Fruit fly (Drosophila melanogaster) whole organism, embryonic: ENCODE results near the gene CG11409.
A peak's percentile ranks its signal among the peaks of the same experiment; 100 is the strongest.

Source experiments
- Atf6 ChIP-seq: fragments of 200-800 bp; sonication (Bioruptor generic); IDR thresholded peaks from 2 replicates; pipeline ENCODE4 v1.3.6; 2022; ENCODE audit warnings: missing biosample characterization, missing genetic modification characterization
- CG11247 ChIP-seq: fragments of 200-800 bp; sonication (Bioruptor generic); IDR thresholded peaks from 2 replicates; pipeline ENCODE4 v1.3.6; 2022; ENCODE audit warnings: missing biosample characterization, missing genetic modification characterization
- CG11504 ChIP-seq: fragments of 200-800 bp; sonication (Bioruptor generic); optimal IDR thresholded peaks from 3 replicates; lab custom pipeline; 2019; ENCODE audit warnings: missing biosample characterization, mild to moderate bottlenecking, missing genetic modification characterization, moderate library complexity
- CG12942 ChIP-seq: fragments of 200-800 bp; sonication (Bioruptor generic); optimal IDR thresholded peaks from 3 replicates; lab custom pipeline; 2016; ENCODE audit warnings: missing biosample characterization, missing genetic modification characterization
- CG16863 ChIP-seq: fragments of 200-800 bp; sonication (Bioruptor generic); optimal IDR thresholded peaks from 3 replicates; lab custom pipeline; 2016; ENCODE audit warnings: missing biosample characterization, missing genetic modification characterization
- CG1832 ChIP-seq: fragments of 200-800 bp; sonication (Bioruptor generic); optimal IDR thresholded peaks from 2 replicates; lab custom pipeline; 2017; ENCODE audit warnings: missing biosample characterization, mild to moderate bottlenecking, missing genetic modification characterization, inconsistent platforms
- CG18476 ChIP-seq: fragments of 200-800 bp; sonication (Bioruptor generic); optimal IDR thresholded peaks from 2 replicates; lab custom pipeline; 2016; ENCODE audit warnings: missing biosample characterization, mild to moderate bottlenecking, missing genetic modification characterization
- CG33213 ChIP-seq: fragments of 200-800 bp; sonication (Bioruptor generic); optimal IDR thresholded peaks from 3 replicates; lab custom pipeline; 2016; ENCODE audit warnings: missing biosample characterization, missing genetic modification characterization
- CG33557 ChIP-seq: fragments of 200-800 bp; sonication (Bioruptor generic); optimal IDR thresholded peaks from 2 replicates; lab custom pipeline; 2019; ENCODE audit warnings: missing biosample characterization, mild to moderate bottlenecking, missing genetic modification characterization, moderate library complexity
- CG4360 ChIP-seq: fragments of 200-800 bp; sonication (Bioruptor generic); IDR thresholded peaks from 2 replicates; pipeline ENCODE4 v1.3.6; 2022; ENCODE audit warnings: missing biosample characterization, missing genetic modification characterization
- CG7357 ChIP-seq: fragments of 200-800 bp; sonication (Bioruptor generic); IDR thresholded peaks from 3 replicates; pipeline ENCODE4 v1.3.6; 2022; ENCODE audit warnings: missing biosample characterization, missing genetic modification characterization
- CG7839 ChIP-seq: fragments of 200-800 bp; sonication (Bioruptor generic); optimal IDR thresholded peaks from 3 replicates; lab custom pipeline; 2018; ENCODE audit warnings: missing biosample characterization, mild to moderate bottlenecking, missing genetic modification characterization, moderate library complexity
- CG8924 ChIP-seq: fragments of 200-800 bp; optimal IDR thresholded peaks from 3 replicates; lab custom pipeline; 2019; ENCODE audit warnings: missing biosample characterization, mild to moderate bottlenecking, missing genetic modification characterization, moderate library complexity
- CrebB ChIP-seq: fragments of 200-800 bp; sonication (Bioruptor generic); optimal IDR thresholded peaks from 3 replicates; lab custom pipeline; 2018; ENCODE audit warnings: missing biosample characterization, mild to moderate bottlenecking, missing genetic modification characterization
- Dp ChIP-seq: fragments of 200-800 bp; sonication (Bioruptor generic); optimal IDR thresholded peaks from 2 replicates; lab custom pipeline; 2018; ENCODE audit warnings: missing biosample characterization, mild to moderate bottlenecking, missing genetic modification characterization, moderate library complexity
- E2f1 ChIP-seq: fragments of 200-800 bp; sonication (Bioruptor generic); IDR thresholded peaks from 2 replicates; pipeline ENCODE4 v1.3.6; 2022; ENCODE audit warnings: missing biosample characterization, missing genetic modification characterization
- Jarid2 ChIP-seq: fragments of 200-800 bp; sonication (Bioruptor generic); optimal IDR thresholded peaks from 3 replicates; lab custom pipeline; 2017; ENCODE audit warnings: mild to moderate bottlenecking, missing biosample characterization, missing genetic modification reagents, missing genetic modification characterization
- MBD-R2 ChIP-seq: fragments of 200-800 bp; sonication (Bioruptor generic); IDR thresholded peaks from 2 replicates; pipeline ENCODE4 v1.3.6; 2022; ENCODE audit warnings: missing biosample characterization, missing genetic modification characterization
- Myb ChIP-seq: fragments of 200-800 bp; sonication (Bioruptor generic); optimal IDR thresholded peaks from 2 replicates; lab custom pipeline; 2016; ENCODE audit warnings: missing biosample characterization, missing genetic modification characterization
- Nf-YA ChIP-seq: fragments of 200-800 bp; sonication (Bioruptor generic); IDR thresholded peaks from 2 replicates; pipeline ENCODE4 v1.3.6; 2022; ENCODE audit warnings: missing biosample characterization, missing genetic modification characterization
- Nf-YB ChIP-seq: fragments of 200-800 bp; sonication (Bioruptor generic); optimal IDR thresholded peaks from 3 replicates; lab custom pipeline; 2019; ENCODE audit warnings: missing biosample characterization, mild to moderate bottlenecking, missing genetic modification characterization, moderate library complexity
- Six4 ChIP-seq: fragments of 200-800 bp; sonication (Bioruptor generic); optimal IDR thresholded peaks from 2 replicates; lab custom pipeline; 2016; ENCODE audit warnings: missing biosample characterization, missing genetic modification characterization
- Sry-δ ChIP-seq: fragments of 200-800 bp; sonication (Bioruptor generic); optimal IDR thresholded peaks from 2 replicates; lab custom pipeline; 2016; ENCODE audit warnings: missing biosample characterization, missing genetic modification characterization
- Trl ChIP-seq, 3 experiments: fragments of >200 bp in 2 of 3; fragments of 200-800 bp in 1 of 3; sonication (Bioruptor generic) in 1 of 3; optimal IDR thresholded peaks; 2 replicates in 1 of 3; 3 replicates in 2 of 3; lab custom pipeline; 2016 to 2017; ENCODE audit warnings: missing biosample characterization in 1 of 3, missing genetic modification characterization in 1 of 3
- cg ChIP-seq: fragments of 200-800 bp; sonication (Bioruptor generic); optimal IDR thresholded peaks from 3 replicates; lab custom pipeline; 2019; ENCODE audit warnings: missing biosample characterization, mild to moderate bottlenecking, missing genetic modification characterization, moderate library complexity
- danr ChIP-seq: fragments of 200-800 bp; sonication (Bioruptor generic); IDR thresholded peaks from 2 replicates; pipeline ENCODE4 v1.3.6; 2022; ENCODE audit warnings: missing biosample characterization, missing genetic modification characterization
- grn ChIP-seq: fragments of 200-800 bp; sonication (Bioruptor generic); optimal IDR thresholded peaks from 3 replicates; lab custom pipeline; 2017; ENCODE audit warnings: missing biosample characterization, missing genetic modification characterization
- gsb-n ChIP-seq: fragments of 200-800 bp; sonication (Bioruptor generic); optimal IDR thresholded peaks from 3 replicates; lab custom pipeline; 2018; ENCODE audit warnings: missing biosample characterization, mild to moderate bottlenecking, missing genetic modification characterization
- hkb ChIP-seq, 2 experiments: fragments of 200-800 bp in 1 of 2; fragments of >200 bp in 1 of 2; sonication (Bioruptor generic) in 1 of 2; IDR thresholded peaks in 1 of 2; optimal IDR thresholded peaks in 1 of 2; 2 replicates each; pipeline versions ENCODE4 v1.3.6 to Lab custom; 2017 to 2022; ENCODE audit warnings: missing biosample characterization in 1 of 2, missing genetic modification characterization in 1 of 2
- jigr1 ChIP-seq: fragments of 200-800 bp; sonication (Bioruptor generic); IDR thresholded peaks from 3 replicates; pipeline ENCODE4 v1.3.6; 2022; ENCODE audit warnings: missing biosample characterization, missing genetic modification characterization
- lab ChIP-seq: fragments of 200-800 bp; sonication (Bioruptor generic); optimal IDR thresholded peaks from 3 replicates; lab custom pipeline; 2017; ENCODE audit warnings: missing biosample characterization, missing genetic modification characterization, mild to moderate bottlenecking, moderate library complexity, missing genetic modification reagents
- lbe ChIP-seq: fragments of 200-800 bp; sonication (Bioruptor generic); optimal IDR thresholded peaks from 2 replicates; lab custom pipeline; 2016; ENCODE audit warnings: missing biosample characterization, mild to moderate bottlenecking, missing genetic modification characterization
- nmo ChIP-seq: fragments of 200-800 bp; sonication (Bioruptor generic); optimal IDR thresholded peaks from 2 replicates; lab custom pipeline; 2018; ENCODE audit warnings: missing biosample characterization, mild to moderate bottlenecking, missing genetic modification characterization, moderate library complexity
- onecut ChIP-seq: fragments of 200-800 bp; sonication (Bioruptor generic); IDR thresholded peaks from 2 replicates; pipeline ENCODE4 v1.3.6; 2022; ENCODE audit warnings: missing biosample characterization, missing genetic modification characterization
- pan ChIP-seq, 4 experiments: fragments of >200 bp in 3 of 4; fragments of 200-800 bp in 1 of 4; sonication (Bioruptor generic) in 1 of 4; optimal IDR thresholded peaks in 3 of 4; IDR thresholded peaks in 1 of 4; 2 replicates each; pipeline versions ENCODE4 v1.3.6 to Lab custom; 2017 to 2022; ENCODE audit warnings: missing biosample characterization in 2 of 4, missing genetic modification characterization in 2 of 4, mixed read lengths in 1 of 4
- tio ChIP-seq: fragments of 200-800 bp; sonication (Bioruptor generic); optimal IDR thresholded peaks from 2 replicates; lab custom pipeline; 2017; ENCODE audit warnings: missing biosample characterization, missing genetic modification characterization, inconsistent platforms
- usp ChIP-seq: fragments of >200 bp; optimal IDR thresholded peaks from 2 replicates; lab custom pipeline; 2017; ENCODE audit warnings: missing biosample characterization, missing genetic modification characterization

Gene CG11409

dm6 chrX:1322214-1322613, 19.2 kb downstream of the CG11409 start, which contains the start of gene DAAM (continued):
- peak; percentile 84 for TF ChIP-seq MBD-R2 (GFP tag; lab: Robert Waterston, UW)
- TF ChIP-seq Dp (GFP tag; lab: Kevin White, UChicago) = peak; percentile 80
- no peak for TF ChIP-seq Sry-δ (GFP tag; lab: Kevin White, UChicago)
- TF ChIP-seq E2f1 (GFP tag; lab: Robert Waterston, UW) = peak; percentile 53
- no peak for TF ChIP-seq danr (GFP tag; lab: Robert Waterston, UW)
- no peak for TF ChIP-seq CG18476 (GFP tag; lab: Kevin White, UChicago)
- no peak for TF ChIP-seq CG12942 (GFP tag; lab: Kevin White, UChicago)
- TF ChIP-seq pan (optimal IDR thresholded peaks at IDR 0.05; lab: Kevin White, UChicago) = no peak
- no peak for TF ChIP-seq pan (GFP tag; optimal IDR thresholded peaks at IDR 0.05 in 1 of 2, IDR thresholded peaks at IDR 0.05 in 1 of 2)
- peak; percentile 28; the same call in 1 of the 2 replicates for TF ChIP-seq Atf6 (GFP tag; lab: Robert Waterston, UW)
- no peak for TF ChIP-seq lbe (GFP tag; lab: Kevin White, UChicago)
- TF ChIP-seq Nf-YA (GFP tag; lab: Robert Waterston, UW) = no peak
- no peak for TF ChIP-seq tio
- TF ChIP-seq CG8924 (tag; lab: Kevin White, UChicago) = no peak
- TF ChIP-seq jigr1 (GFP tag; lab: Robert Waterston, UW) = no peak
- no peak for TF ChIP-seq CG7357 (GFP tag; lab: Robert Waterston, UW)
- TF ChIP-seq CG33557 = no peak
- TF ChIP-seq CG16863 = no peak
- peak; percentile 78 for TF ChIP-seq lab (GFP tag; lab: Kevin White, UChicago)
- peak; percentile 42 for TF ChIP-seq Nf-YB (GFP tag; lab: Kevin White, UChicago)
- 0 out of 2 replicates have a peak, but pooled peaks have one; percentile 27 for TF ChIP-seq CG11247 (GFP tag; lab: Robert Waterston, UW)
- peak; percentile 99 for TF ChIP-seq Myb (GFP tag; lab: Kevin White, UChicago)
- peak; percentile 48 for TF ChIP-seq nmo
- TF ChIP-seq CG11504 (tag; lab: Kevin White, UChicago) = no peak
- peak; percentile 80 for TF ChIP-seq CG33213 (GFP tag; lab: Kevin White, UChicago)
- no peak for TF ChIP-seq gsb-n
- TF ChIP-seq hkb (optimal IDR thresholded peaks at IDR 0.05; lab: Kevin White, UChicago) = peak; percentile 75
- TF ChIP-seq hkb (GFP tag; IDR thresholded peaks at IDR 0.05; lab: Robert Waterston, UW) = peak; percentile 34; the same call in 1 of the 2 replicates

- TF ChIP-seq CG7839 (tag; lab: Kevin White, UChicago) (no peak), CG1832 (GFP tag; lab: Kevin White, UChicago) (peak; percentile 27), gsb-n (no peak), lbe (GFP tag; lab: Kevin White, UChicago) (no peak), Trl (optimal IDR thresholded peaks at IDR 0.05; lab: Kevin White, UChicago) (peak; percentile 22 to 45), Trl (GFP tag; optimal IDR thresholded peaks at IDR 0.05; lab: Kevin White, UChicago) (no peak), onecut (GFP tag; lab: Robert Waterston, UW) (peak; percentile 98), Jarid2 (GFP tag; lab: Kevin White, UChicago) (no peak), grn (no peak), hkb (optimal IDR thresholded peaks at IDR 0.05; lab: Kevin White, UChicago) (no peak), hkb (GFP tag; IDR thresholded peaks at IDR 0.05; lab: Robert Waterston, UW) (no peak), cg (GFP tag; lab: Kevin White, UChicago) (peak; percentile 43), usp (GFP tag; lab: Kevin White, UChicago) (no peak), CrebB (tag; lab: Kevin White, UChicago) (no peak), MBD-R2 (GFP tag; lab: Robert Waterston, UW) (0 out of 2 replicates have a peak, but pooled peaks have one; percentile 19), CG4360 (GFP tag; lab: Robert Waterston, UW) (peak; percentile 69), Six4 (GFP tag; lab: Kevin White, UChicago) (no peak)
Measured at dm6 chrX:1321664-1322063, 19.7 kb downstream of the CG11409 start.
